Worm (Caenorhabditis elegans) whole organism, L1 larva: ENCODE measurements around the gene mec-3.

Experiments
- ces-1 ChIP-seq: fragments of 150-350 bp; optimal IDR thresholded peaks from 2 replicates; lab custom pipeline; 2014; ENCODE audit warnings: missing biosample characterization, missing genetic modification reagents, missing genetic modification characterization
- efl-1 ChIP-seq, 4 experiments: fragments of 150-350 bp; optimal IDR thresholded peaks in 3 of 4; peaks in 1 of 4; 1 replicate in 1 of 4; 2 replicates in 3 of 4; lab custom pipeline; 2014; ENCODE audit warnings: missing biosample characterization in 2 of 4, missing genetic modification characterization in 2 of 4, missing genetic modification reagents in 2 of 4
- egl-27 ChIP-seq, 2 experiments: fragments of 150-350 bp in 1 of 2; sonication (generic microtip); optimal IDR thresholded peaks; 3 replicates each; lab custom pipeline; 2017 to 2018; ENCODE audit warnings: missing biosample characterization in 2 of 2, missing genetic modification characterization in 2 of 2, missing genetic modification reagents in 2 of 2
- fkh-10 ChIP-seq: sonication (generic microtip); optimal IDR thresholded peaks from 2 replicates; lab custom pipeline; 2017; ENCODE audit warnings: missing biosample characterization, missing genetic modification reagents, missing genetic modification characterization
- fos-1 ChIP-seq: fragments of 150-350 bp; optimal IDR thresholded peaks from 2 replicates; lab custom pipeline; 2014; ENCODE audit warnings: missing biosample characterization, missing genetic modification characterization
- lin-39 ChIP-seq: fragments of 150-350 bp; optimal IDR thresholded peaks from 2 replicates; lab custom pipeline; 2014; ENCODE audit warnings: missing biosample characterization, missing genetic modification reagents, missing genetic modification characterization
- mab-9 ChIP-seq: fragments of 200-800 bp; sonication (Bioruptor generic); IDR thresholded peaks from 2 replicates; pipeline ENCODE4 v1.3.6; 2022; ENCODE audit warnings: missing genetic modification reagents, missing genetic modification characterization, missing compliant biosample characterization
- mdl-1 ChIP-seq, 2 experiments: fragments of 150-350 bp; optimal IDR thresholded peaks; 2 replicates each; lab custom pipeline; 2014 to 2017; ENCODE audit warnings: missing biosample characterization in 2 of 2, missing genetic modification characterization in 2 of 2, inconsistent platforms in 1 of 2
- nhr-28 ChIP-seq: fragments of 150-350 bp; optimal IDR thresholded peaks from 2 replicates; lab custom pipeline; 2014; ENCODE audit warnings: missing biosample characterization, missing genetic modification characterization
- nhr-71 ChIP-seq: sonication (generic microtip); optimal IDR thresholded peaks from 2 replicates; lab custom pipeline; 2016; ENCODE audit warnings: mild to moderate bottlenecking, missing genetic modification characterization, moderate library complexity, missing compliant biosample characterization
- nhr-76 ChIP-seq: sonication (generic microtip); optimal IDR thresholded peaks from 2 replicates; lab custom pipeline; 2017; ENCODE audit warnings: missing biosample characterization, missing genetic modification characterization
- nhr-77 ChIP-seq: fragments of 150-350 bp; optimal IDR thresholded peaks from 2 replicates; lab custom pipeline; 2014; ENCODE audit warnings: missing biosample characterization, missing genetic modification characterization
- nhr-85 ChIP-seq: sonication (generic microtip); peaks from one replicate; lab custom pipeline; 2016; ENCODE audit warnings: missing genetic modification characterization, inconsistent platforms, missing compliant biosample characterization

- TF ChIP-seq nhr-76 (tag; lab: Kevin White, UChicago), result no peak
- no peak for TF ChIP-seq mab-9
- no peak for TF ChIP-seq fos-1 (tag; lab: Kevin White, UChicago)
- TF ChIP-seq ces-1 (GFP tag; lab: Kevin White, UChicago), result no peak
- no peak for TF ChIP-seq nhr-85
- TF ChIP-seq fkh-10 (GFP tag; lab: Kevin White, UChicago), result no peak
- TF ChIP-seq nhr-77 (tag; lab: Kevin White, UChicago), result no peak
- no peak for TF ChIP-seq nhr-71 (tag; lab: Kevin White, UChicago)
- TF ChIP-seq egl-27 (tag; optimal IDR thresholded peaks at IDR 0.05; lab: Kevin White, UChicago), result no peak
- TF ChIP-seq mdl-1 (tag; optimal IDR thresholded peaks at IDR 0.05; lab: Kevin White, UChicago), result no peak
- TF ChIP-seq nhr-28 (tag; lab: Kevin White, UChicago), result no peak
- no peak for TF ChIP-seq lin-39 (tag; lab: Kevin White, UChicago)
- no peak for TF ChIP-seq efl-1 (optimal IDR thresholded peaks at IDR 0.05; lab: Kevin White, UChicago)
- TF ChIP-seq efl-1 (GFP tag; optimal IDR thresholded peaks at IDR 0.05 in 1 of 2; lab: Kevin White, UChicago), result no peak
Measured at ce11 chrIV:10462608-10463007, 941 bp upstream of the mec-3 start.
